Fruit fly (Drosophila melanogaster) whole organism, prepupa: Measurements from ENCODE around the gene CG33630.

Experiments
- Blimp-1 ChIP-seq: fragments of 200-800 bp; sonication (Bioruptor generic); optimal IDR thresholded peaks from 3 replicates; lab custom pipeline; 2017; ENCODE audit warnings: missing biosample characterization, missing genetic modification characterization, mild to moderate bottlenecking, moderate library complexity, missing genetic modification reagents
- CG10631 ChIP-seq: fragments of 200-800 bp; sonication (Bioruptor generic); optimal IDR thresholded peaks from 2 replicates; lab custom pipeline; 2016; ENCODE audit warnings: missing biosample characterization, missing genetic modification characterization
- CG10669 ChIP-seq: fragments of 200-800 bp; sonication (Bioruptor generic); optimal IDR thresholded peaks from 3 replicates; lab custom pipeline; 2018; ENCODE audit warnings: missing biosample characterization, mild to moderate bottlenecking, missing genetic modification characterization, moderate library complexity
- CG11294 ChIP-seq: fragments of 200-800 bp; sonication (Bioruptor generic); IDR thresholded peaks from 2 replicates; pipeline ENCODE4 v1.3.6; 2022; ENCODE audit warnings: missing biosample characterization, missing genetic modification characterization
- CG11762 ChIP-seq: fragments of 200-800 bp; sonication (Bioruptor generic); optimal IDR thresholded peaks from 3 replicates; lab custom pipeline; 2016; ENCODE audit warnings: missing biosample characterization, missing genetic modification characterization; ENCODE audit not compliant: insufficient read depth
- CG15336 ChIP-seq: fragments of 200-800 bp; sonication (Bioruptor generic); IDR thresholded peaks from 2 replicates; pipeline ENCODE4 v1.3.6; 2022; ENCODE audit warnings: missing biosample characterization, missing genetic modification characterization
- CG1621 ChIP-seq: fragments of 200-800 bp; sonication (Bioruptor generic); optimal IDR thresholded peaks from 3 replicates; lab custom pipeline; 2018; ENCODE audit warnings: missing biosample characterization, mild to moderate bottlenecking, missing genetic modification characterization
- CG16779 ChIP-seq: fragments of 200-800 bp; sonication (Bioruptor generic); optimal IDR thresholded peaks from 3 replicates; lab custom pipeline; 2017; ENCODE audit warnings: missing biosample characterization, mild to moderate bottlenecking, missing genetic modification characterization
- CG3032 ChIP-seq: fragments of 200-800 bp; optimal IDR thresholded peaks from 2 replicates; lab custom pipeline; 2019; ENCODE audit warnings: missing biosample characterization, mild to moderate bottlenecking, missing genetic modification characterization, moderate library complexity
- CG31627 ChIP-seq: fragments of 200-800 bp; sonication (Bioruptor generic); optimal IDR thresholded peaks from 3 replicates; lab custom pipeline; 2016; ENCODE audit warnings: missing biosample characterization, missing genetic modification characterization
- CG32006 ChIP-seq: fragments of 200-800 bp; sonication (Bioruptor generic); optimal IDR thresholded peaks from 3 replicates; lab custom pipeline; 2017; ENCODE audit warnings: missing biosample characterization, mild to moderate bottlenecking, missing genetic modification characterization
- CG34406 ChIP-seq: fragments of 200-800 bp; sonication (Bioruptor generic); optimal IDR thresholded peaks from 3 replicates; lab custom pipeline; 2016; ENCODE audit warnings: missing biosample characterization, missing genetic modification characterization
- CG3919 ChIP-seq: fragments of 200-800 bp; sonication (Bioruptor generic); optimal IDR thresholded peaks from 3 replicates; lab custom pipeline; 2016; ENCODE audit warnings: missing biosample characterization, missing genetic modification characterization
- CG4318 ChIP-seq: fragments of 200-800 bp; sonication (Bioruptor generic); optimal IDR thresholded peaks from 3 replicates; lab custom pipeline; 2017; ENCODE audit warnings: missing biosample characterization, mild to moderate bottlenecking, missing genetic modification characterization
- CG6163 ChIP-seq: fragments of 200-800 bp; sonication (Bioruptor generic); IDR thresholded peaks from 3 replicates; pipeline ENCODE4 v1.3.6; 2022; ENCODE audit warnings: missing biosample characterization, missing genetic modification characterization
- CG6276 ChIP-seq: fragments of 200-800 bp; sonication (Bioruptor generic); optimal IDR thresholded peaks from 2 replicates; lab custom pipeline; 2017; ENCODE audit warnings: missing biosample characterization, mild to moderate bottlenecking, missing genetic modification characterization
- CG6792 ChIP-seq: fragments of 200-800 bp; sonication (Bioruptor generic); optimal IDR thresholded peaks from 3 replicates; lab custom pipeline; 2016; ENCODE audit warnings: missing biosample characterization, missing genetic modification characterization
- CG6808 ChIP-seq: fragments of 200-800 bp; sonication (Bioruptor generic); optimal IDR thresholded peaks from 3 replicates; lab custom pipeline; 2017; ENCODE audit warnings: missing biosample characterization, missing genetic modification characterization, mild to moderate bottlenecking, moderate library complexity, missing genetic modification reagents
- CG8119 ChIP-seq: fragments of 200-800 bp; sonication (Bioruptor generic); IDR thresholded peaks from 3 replicates; pipeline ENCODE4 v1.3.6; 2022; ENCODE audit warnings: missing biosample characterization, missing genetic modification characterization
- CG8319 ChIP-seq: fragments of 200-800 bp; sonication (Bioruptor generic); optimal IDR thresholded peaks from 3 replicates; lab custom pipeline; 2016; ENCODE audit warnings: missing biosample characterization, missing genetic modification characterization
- CG8632 ChIP-seq: fragments of 200-800 bp; sonication (Bioruptor generic); optimal IDR thresholded peaks from 3 replicates; lab custom pipeline; 2016; ENCODE audit warnings: missing biosample characterization, missing genetic modification characterization
- Eip75B ChIP-seq: fragments of 200-800 bp; sonication (Bioruptor generic); optimal IDR thresholded peaks from 3 replicates; lab custom pipeline; 2016; ENCODE audit warnings: missing biosample characterization, missing genetic modification characterization
- Eip78C ChIP-seq: fragments of 200-800 bp; sonication (Bioruptor generic); peaks from one replicate; lab custom pipeline; 2016; ENCODE audit warnings: missing biosample characterization, missing genetic modification characterization
- Eip93F ChIP-seq: fragments of 200-800 bp; sonication (Bioruptor generic); optimal IDR thresholded peaks from 2 replicates; lab custom pipeline; 2016; ENCODE audit warnings: missing biosample characterization, mild to moderate bottlenecking, missing genetic modification characterization
- Ets21C ChIP-seq: fragments of 200-800 bp; sonication (Bioruptor generic); optimal IDR thresholded peaks from 3 replicates; lab custom pipeline; 2016; ENCODE audit warnings: missing biosample characterization, missing genetic modification characterization
- Ets96B ChIP-seq: fragments of 200-800 bp; optimal IDR thresholded peaks from 2 replicates; lab custom pipeline; 2019; ENCODE audit warnings: missing biosample characterization, mild to moderate bottlenecking, missing genetic modification characterization, moderate library complexity
- Gug ChIP-seq: fragments of 200-800 bp; sonication (Bioruptor generic); IDR thresholded peaks from 2 replicates; pipeline ENCODE4 v1.3.6; 2022; ENCODE audit warnings: missing biosample characterization, missing genetic modification characterization
- Hr38 ChIP-seq: sonication (Bioruptor generic); optimal IDR thresholded peaks from 2 replicates; lab custom pipeline; 2016; ENCODE audit warnings: missing biosample characterization, missing genetic modification characterization
- Hr39 ChIP-seq: fragments of 200-800 bp; sonication (Bioruptor generic); optimal IDR thresholded peaks from 2 replicates; lab custom pipeline; 2016; ENCODE audit warnings: missing biosample characterization, missing genetic modification characterization
- Hr4 ChIP-seq: fragments of 200-800 bp; sonication (Bioruptor generic); optimal IDR thresholded peaks from 3 replicates; lab custom pipeline; 2016; ENCODE audit warnings: missing biosample characterization, missing genetic modification characterization
- Lpt ChIP-seq: fragments of 200-800 bp; sonication (Bioruptor generic); optimal IDR thresholded peaks from 3 replicates; lab custom pipeline; 2016; ENCODE audit warnings: missing biosample characterization, missing genetic modification characterization
- OdsH ChIP-seq: fragments of 200-800 bp; sonication (Bioruptor generic); optimal IDR thresholded peaks from 3 replicates; lab custom pipeline; 2016; ENCODE audit warnings: missing biosample characterization, missing genetic modification characterization
- Smox ChIP-seq: fragments of 200-800 bp; sonication (Bioruptor generic); optimal IDR thresholded peaks from 3 replicates; lab custom pipeline; 2016; ENCODE audit warnings: missing biosample characterization, missing genetic modification characterization
- Sox14 ChIP-seq: fragments of 200-800 bp; sonication (Bioruptor generic); optimal IDR thresholded peaks from 3 replicates; lab custom pipeline; 2016; ENCODE audit warnings: missing biosample characterization, missing genetic modification characterization
- Sox15 ChIP-seq: fragments of 200-800 bp; sonication (Bioruptor generic); optimal IDR thresholded peaks from 3 replicates; lab custom pipeline; 2016; ENCODE audit warnings: missing biosample characterization, missing genetic modification characterization
- achi ChIP-seq: fragments of 200-800 bp; sonication (Bioruptor generic); optimal IDR thresholded peaks from 3 replicates; lab custom pipeline; 2016; ENCODE audit warnings: missing biosample characterization, missing genetic modification characterization
- acj6 ChIP-seq: fragments of 200-800 bp; sonication (Bioruptor generic); optimal IDR thresholded peaks from 3 replicates; lab custom pipeline; 2016; ENCODE audit warnings: missing biosample characterization, missing genetic modification characterization
- dac ChIP-seq: fragments of 200-800 bp; sonication (Bioruptor generic); optimal IDR thresholded peaks from 2 replicates; lab custom pipeline; 2017; ENCODE audit warnings: missing biosample characterization, mild to moderate bottlenecking, missing genetic modification characterization
- dsx ChIP-seq: fragments of 200-800 bp; optimal IDR thresholded peaks from 3 replicates; lab custom pipeline; 2019; ENCODE audit warnings: missing biosample characterization, mild to moderate bottlenecking, missing genetic modification characterization, moderate library complexity; ENCODE audit not compliant: poor library complexity, severe bottlenecking
- eg ChIP-seq: fragments of 200-800 bp; sonication (Bioruptor generic); IDR thresholded peaks from 3 replicates; pipeline ENCODE4 v1.3.6; 2022; ENCODE audit warnings: missing biosample characterization, missing genetic modification characterization
- esn ChIP-seq: fragments of 200-800 bp; sonication (Bioruptor generic); optimal IDR thresholded peaks from 2 replicates; lab custom pipeline; 2016; ENCODE audit warnings: missing biosample characterization, mild to moderate bottlenecking, missing genetic modification characterization, moderate library complexity
- fd85E ChIP-seq: fragments of 200-800 bp; sonication (Bioruptor generic); optimal IDR thresholded peaks from 3 replicates; lab custom pipeline; 2016; ENCODE audit warnings: missing biosample characterization, missing genetic modification characterization
- lz ChIP-seq: fragments of 200-800 bp; sonication (Bioruptor generic); optimal IDR thresholded peaks from 3 replicates; lab custom pipeline; 2016; ENCODE audit warnings: missing biosample characterization, missing genetic modification characterization
- net ChIP-seq: fragments of 200-800 bp; sonication (Bioruptor generic); optimal IDR thresholded peaks from 3 replicates; lab custom pipeline; 2016; ENCODE audit warnings: missing biosample characterization, missing genetic modification characterization
- pdm3 ChIP-seq: fragments of 200-800 bp; sonication (Bioruptor generic); optimal IDR thresholded peaks from 3 replicates; lab custom pipeline; 2016; ENCODE audit warnings: missing biosample characterization, missing genetic modification characterization
- salr ChIP-seq, 2 experiments: fragments of 200-800 bp; sonication (Bioruptor generic); optimal IDR thresholded peaks; 3 replicates each; lab custom pipeline; 2016 to 2018; ENCODE audit warnings: missing biosample characterization in 2 of 2, missing genetic modification characterization in 2 of 2, mild to moderate bottlenecking in 1 of 2
- spab ChIP-seq: fragments of 200-800 bp; sonication (Bioruptor generic); optimal IDR thresholded peaks from 2 replicates; lab custom pipeline; 2017; ENCODE audit warnings: missing biosample characterization, mild to moderate bottlenecking, missing genetic modification characterization, missing genetic modification reagents
- ss ChIP-seq, 2 experiments: fragments of 200-800 bp; sonication (Bioruptor generic); optimal IDR thresholded peaks; 2 replicates in 1 of 2; 3 replicates in 1 of 2; lab custom pipeline; 2017 to 2018; ENCODE audit warnings: mild to moderate bottlenecking in 2 of 2, missing biosample characterization in 2 of 2, missing genetic modification characterization in 2 of 2, moderate library complexity in 1 of 2
- svp ChIP-seq: fragments of 200-800 bp; sonication (Bioruptor generic); peaks from one replicate; lab custom pipeline; 2016; ENCODE audit warnings: missing biosample characterization, missing genetic modification characterization
- topi ChIP-seq: fragments of 200-800 bp; sonication (Bioruptor generic); optimal IDR thresholded peaks from 3 replicates; lab custom pipeline; 2016; ENCODE audit warnings: missing biosample characterization, missing genetic modification characterization
- vri ChIP-seq: fragments of 200-800 bp; sonication (Bioruptor generic); optimal IDR thresholded peaks from 3 replicates; lab custom pipeline; 2016; ENCODE audit warnings: missing biosample characterization, mild to moderate bottlenecking, missing genetic modification characterization

The CG33630 gene

DNA sequence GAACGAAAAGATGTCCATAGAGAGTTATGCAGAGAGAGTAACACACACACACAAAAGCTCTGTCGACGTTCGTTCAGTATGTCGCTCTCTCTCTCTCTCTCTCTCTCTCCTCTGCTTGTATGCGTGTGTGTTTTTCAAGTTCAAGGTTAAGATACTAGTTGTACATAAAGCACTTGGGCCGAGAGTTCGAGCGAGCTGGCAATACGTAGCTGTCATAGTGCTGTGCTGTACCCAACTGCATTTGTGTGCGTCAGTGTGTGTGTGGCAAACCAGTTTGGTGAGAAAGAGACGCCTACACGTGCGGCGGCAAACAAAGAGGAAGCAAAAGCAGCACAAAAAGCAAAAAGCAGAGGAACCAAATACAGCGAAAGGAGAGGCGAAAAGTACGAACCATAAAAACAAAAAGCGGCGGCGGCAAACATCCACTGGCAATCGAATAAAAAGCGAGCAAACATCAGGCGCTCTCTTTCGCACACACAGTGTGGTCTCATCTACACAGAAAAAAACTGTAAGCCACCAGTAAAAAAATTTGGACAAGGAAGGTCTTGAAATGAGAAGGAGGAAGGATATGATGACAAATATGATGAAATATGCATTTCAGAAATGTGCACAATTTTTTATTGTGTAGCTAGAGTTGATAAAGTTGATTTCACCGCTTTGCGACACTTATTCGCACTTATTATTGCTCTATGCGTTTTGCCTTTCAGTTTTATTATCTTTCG lies 24.9 kb downstream of the CG33630 start:
- TF ChIP-seq CG8319 (peak; percentile 82), fd85E (GFP tag; lab: Kevin White, UChicago) (peak; percentile 51), Lpt (peak; percentile 84), CG10669 (GFP tag; lab: Kevin White, UChicago) (peak; percentile 88), pdm3 (GFP tag; lab: Kevin White, UChicago) (peak; percentile 95), Eip93F (GFP tag; lab: Kevin White, UChicago) (peak; percentile 39), salr (GFP tag; optimal IDR thresholded peaks at IDR 0.05; lab: Kevin White, UChicago) (peak; percentile 90 to 91), net (GFP tag; lab: Kevin White, UChicago) (peak; percentile 93), spab (GFP tag; lab: Kevin White, UChicago) (peak; percentile 88), Blimp-1 (GFP tag; lab: Kevin White, UChicago) (peak; percentile 23), CG31627 (GFP tag; lab: Kevin White, UChicago) (peak; percentile 90), CG8119 (GFP tag; lab: Robert Waterston, UW) (peak; percentile 91), CG11294 (GFP tag; lab: Robert Waterston, UW) (peak; percentile 87), dac (peak; percentile 73), eg (GFP tag; lab: Robert Waterston, UW) (peak; percentile 94), Ets96B (tag; lab: Kevin White, UChicago) (peak; percentile 90), CG6276 (GFP tag; lab: Kevin White, UChicago) (peak; percentile 66), Hr38 (no peak), CG3032 (tag; lab: Kevin White, UChicago) (peak; percentile 88), Eip75B (GFP tag; lab: Kevin White, UChicago) (peak; percentile 89), acj6 (GFP tag; lab: Kevin White, UChicago) (peak; percentile 95), Hr4 (GFP tag; lab: Kevin White, UChicago) (peak; percentile 91), ss (GFP tag; optimal IDR thresholded peaks at IDR 0.05; lab: Kevin White, UChicago) (peak; percentile 72 to 87), CG8632 (GFP tag; lab: Kevin White, UChicago) (peak; percentile 88), CG11762 (peak; percentile 91), CG34406 (peak; percentile 87), Smox (GFP tag; lab: Kevin White, UChicago) (peak; percentile 84), CG32006 (GFP tag; lab: Kevin White, UChicago) (peak; percentile 93), svp (GFP tag; lab: Kevin White, UChicago) (peak; percentile 89), dsx (peak; percentile 85), Sox15 (GFP tag; lab: Kevin White, UChicago) (peak; percentile 87), CG6808 (GFP tag; lab: Kevin White, UChicago) (peak; percentile 84), Hr39 (GFP tag; lab: Kevin White, UChicago) (peak; percentile 92), CG4318 (GFP tag; lab: Kevin White, UChicago) (peak; percentile 78), CG6792 (GFP tag; lab: Kevin White, UChicago) (peak; percentile 90), CG15336 (GFP tag; lab: Robert Waterston, UW) (peak; percentile 86), topi (GFP tag; lab: Kevin White, UChicago) (peak; percentile 87), esn (GFP tag; lab: Kevin White, UChicago) (peak; percentile 88), Gug (GFP tag; lab: Robert Waterston, UW) (peak; percentile 93), CG6163 (GFP tag; lab: Robert Waterston, UW) (peak; percentile 96), Sox14 (GFP tag; lab: Kevin White, UChicago) (peak; percentile 91), CG3919 (GFP tag; lab: Kevin White, UChicago) (peak; percentile 95), achi (GFP tag; lab: Kevin White, UChicago) (peak; percentile 91), CG1621 (peak; percentile 88), CG16779 (tag; lab: Kevin White, UChicago) (peak; percentile 66), vri (GFP tag; lab: Kevin White, UChicago) (peak; percentile 91), lz (GFP tag; lab: Kevin White, UChicago) (peak; percentile 85), OdsH (GFP tag; lab: Kevin White, UChicago) (peak; percentile 94), Eip78C (GFP tag; lab: Kevin White, UChicago) (peak; percentile 98), Ets21C (peak; percentile 78), CG10631 (GFP tag; lab: Kevin White, UChicago) (peak; percentile 95)
